Fruit fly (Drosophila melanogaster) whole organism: ENCODE data around the gene ec.

Experiments
- Dll ChIP-seq: fragments of >200 bp; optimal IDR thresholded peaks from 2 replicates; lab custom pipeline; 2017
- psq ChIP-seq: fragments of >200 bp; optimal IDR thresholded peaks from 2 replicates; lab custom pipeline; 2017

dm6 chrX:3869092-3869491 lies 57.6 kb downstream of the ec start:
- TF ChIP-seq psq (lab: Kevin White, UChicago) (no peak), Dll (no peak)
